Fruit fly (Drosophila melanogaster) whole organism: Measurements from ENCODE around the gene CG4991.

Experiments used
- CG8478 ChIP-seq: fragments of >200 bp; optimal IDR thresholded peaks from 2 replicates; lab custom pipeline; 2018; ENCODE audit warnings: inconsistent platforms
- Dll ChIP-seq: fragments of >200 bp; optimal IDR thresholded peaks from 2 replicates; lab custom pipeline; 2017
- EcR ChIP-seq, 2 experiments: fragments of >200 bp; optimal IDR thresholded peaks; 2 replicates each; lab custom pipeline; 2017; ENCODE audit warnings: missing biosample characterization in 2 of 2, missing genetic modification characterization in 2 of 2, missing genetic modification reagents in 2 of 2
- pan ChIP-seq: fragments of >200 bp; optimal IDR thresholded peaks from 2 replicates; lab custom pipeline; 2017
- psq ChIP-seq: fragments of >200 bp; optimal IDR thresholded peaks from 2 replicates; lab custom pipeline; 2017
- usp ChIP-seq: fragments of >200 bp; optimal IDR thresholded peaks from 2 replicates; lab custom pipeline; 2017; ENCODE audit warnings: missing biosample characterization, missing genetic modification characterization, mixed read lengths

Gene CG4991

dm6 chrX:17149652-17150266 is 58.1 kb downstream of the CG4991 start:
- TF ChIP-seq CG8478 (lab: Kevin White, UChicago) (no peak), Dll (lab: Kevin White, UChicago) (no peak), usp (GFP tag; lab: Kevin White, UChicago) (no peak), psq (lab: Kevin White, UChicago) (no peak)

dm6 chrX:17150660-17151059 is 59.0 kb downstream of the CG4991 start:
- TF ChIP-seq pan (lab: Kevin White, UChicago): no peak
- TF ChIP-seq usp (GFP tag; lab: Kevin White, UChicago): no peak
- no peak for TF ChIP-seq Dll (lab: Kevin White, UChicago)
- no peak for TF ChIP-seq CG8478 (lab: Kevin White, UChicago)
- TF ChIP-seq psq (lab: Kevin White, UChicago): no peak
- no peak for TF ChIP-seq EcR (GFP tag; optimal IDR thresholded peaks at IDR 0.05; lab: Kevin White, UChicago)
